Fruit fly (Drosophila melanogaster): ENCODE measurements around the gene TotZ.

DNA sequence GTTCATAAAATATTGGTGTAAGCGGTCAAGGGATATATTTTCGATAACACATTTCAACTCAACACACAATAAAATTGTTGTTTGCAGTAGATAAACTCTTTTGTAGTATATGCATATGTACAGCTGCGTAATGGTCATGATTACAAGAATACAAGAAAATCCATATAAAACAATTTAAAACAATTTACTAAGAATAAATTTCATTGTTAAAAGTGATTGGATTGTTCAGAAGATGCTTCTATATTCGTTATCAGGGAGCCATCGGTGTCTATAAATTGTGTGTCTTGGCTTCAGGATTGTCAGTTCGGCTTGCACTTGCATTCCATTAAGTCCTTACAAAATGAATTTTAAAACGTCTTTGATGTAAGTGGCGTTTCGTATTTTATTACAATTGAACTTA, 3.9 kb upstream of the TotZ start, which contains the start of gene TotB:
- TF ChIP-seq h (optimal IDR thresholded peaks at IDR 0.05) (no peak), Myc (optimal IDR thresholded peaks at IDR 0.05) (no peak), ttk (optimal IDR thresholded peaks at IDR 0.05) (no peak)

All from Kc167 (cell line).